Worm (Caenorhabditis elegans) whole organism, L1 larva: ENCODE data around the gene neg-1.
A peak's percentile ranks its signal among the peaks of the same experiment; 100 is the strongest.

Experiments used
- C04F5.9 ChIP-seq: sonication (generic microtip); optimal IDR thresholded peaks from 2 replicates; lab custom pipeline; 2016; ENCODE audit warnings: missing genetic modification characterization, missing compliant biosample characterization
- Y116A8C.19 ChIP-seq: sonication (generic microtip); optimal IDR thresholded peaks from 2 replicates; lab custom pipeline; 2016; ENCODE audit warnings: missing compliant biosample characterization, missing genetic modification characterization, borderline replicate concordance
- blmp-1 ChIP-seq: fragments of 150-350 bp; optimal IDR thresholded peaks from 2 replicates; lab custom pipeline; 2014; ENCODE audit warnings: missing biosample characterization, missing genetic modification characterization
- ceh-8 ChIP-seq: fragments of 200-800 bp; sonication (Bioruptor generic); optimal IDR thresholded peaks from 2 replicates; lab custom pipeline; 2018; ENCODE audit warnings: mild to moderate bottlenecking, missing genetic modification characterization, moderate library complexity, missing compliant biosample characterization
- ceh-82 ChIP-seq, 3 experiments: fragments of 150-350 bp in 1 of 3; sonication (generic microtip) in 2 of 3; optimal IDR thresholded peaks; 2 replicates each; lab custom pipeline; 2014 to 2017; ENCODE audit warnings: missing biosample characterization in 3 of 3, missing genetic modification characterization in 3 of 3
- ceh-88 ChIP-seq: fragments of 200-800 bp; sonication (Bioruptor generic); IDR thresholded peaks from 2 replicates; pipeline ENCODE4 v1.3.6; 2022; ENCODE audit warnings: missing genetic modification characterization, missing compliant biosample characterization
- ceh-90 ChIP-seq: sonication (generic microtip); optimal IDR thresholded peaks from 2 replicates; lab custom pipeline; 2016; ENCODE audit warnings: missing genetic modification characterization, missing compliant biosample characterization
- ces-1 ChIP-seq: fragments of 150-350 bp; optimal IDR thresholded peaks from 2 replicates; lab custom pipeline; 2014; ENCODE audit warnings: missing biosample characterization, missing genetic modification reagents, missing genetic modification characterization
- dsc-1 ChIP-seq: sonication (generic microtip); optimal IDR thresholded peaks from 2 replicates; lab custom pipeline; 2016; ENCODE audit warnings: mild to moderate bottlenecking, missing genetic modification characterization, missing compliant biosample characterization
- efl-3 ChIP-seq: fragments of 200-800 bp; sonication (Bioruptor generic); optimal IDR thresholded peaks from 2 replicates; lab custom pipeline; 2018; ENCODE audit warnings: mild to moderate bottlenecking, missing genetic modification characterization, missing compliant biosample characterization
- egl-13 ChIP-seq: sonication (generic microtip); optimal IDR thresholded peaks from 2 replicates; lab custom pipeline; 2016; ENCODE audit warnings: missing genotype, missing genetic modification reagents, missing genetic modification characterization, missing compliant biosample characterization
- elt-2 ChIP-seq: sonication (generic microtip); optimal IDR thresholded peaks from 2 replicates; lab custom pipeline; 2016; ENCODE audit warnings: missing genetic modification characterization, mild to moderate bottlenecking, inconsistent platforms, missing compliant biosample characterization, missing genetic modification reagents
- ets-5 ChIP-seq: fragments of 200-800 bp; sonication (Bioruptor generic); IDR thresholded peaks from 2 replicates; pipeline ENCODE4 v1.3.6; 2022; ENCODE audit warnings: missing genetic modification characterization, missing compliant biosample characterization
- fkh-10 ChIP-seq: sonication (generic microtip); optimal IDR thresholded peaks from 2 replicates; lab custom pipeline; 2017; ENCODE audit warnings: missing biosample characterization, missing genetic modification reagents, missing genetic modification characterization
- fkh-4 ChIP-seq: sonication (generic microtip); optimal IDR thresholded peaks from 2 replicates; lab custom pipeline; 2016; ENCODE audit warnings: missing compliant biosample characterization, missing genetic modification characterization, borderline replicate concordance
- hlh-4 ChIP-seq: sonication (generic microtip); optimal IDR thresholded peaks from 2 replicates; lab custom pipeline; 2016; ENCODE audit warnings: mild to moderate bottlenecking, missing genetic modification characterization, missing compliant biosample characterization
- irx-1 ChIP-seq: sonication (generic microtip); optimal IDR thresholded peaks from 2 replicates; lab custom pipeline; 2016; ENCODE audit warnings: missing genetic modification characterization, missing compliant biosample characterization
- isw-1 ChIP-seq: fragments of 200-800 bp; sonication (Bioruptor generic); IDR thresholded peaks from 2 replicates; pipeline ENCODE4 v1.3.6; 2022; ENCODE audit warnings: missing genetic modification characterization, missing compliant biosample characterization
- jun-1 ChIP-seq: fragments of 150-350 bp; optimal IDR thresholded peaks from 2 replicates; lab custom pipeline; 2014; ENCODE audit warnings: missing biosample characterization, missing genetic modification reagents, missing genetic modification characterization
- lin-14 ChIP-seq: fragments of 200-800 bp; sonication (Bioruptor generic); optimal IDR thresholded peaks from 2 replicates; lab custom pipeline; 2018; ENCODE audit warnings: mild to moderate bottlenecking, missing genetic modification characterization, moderate library complexity, missing compliant biosample characterization
- lin-15B ChIP-seq: fragments of 150-350 bp; sonication (generic microtip); optimal IDR thresholded peaks from 3 replicates; lab custom pipeline; 2014; ENCODE audit warnings: missing biosample characterization, missing genetic modification characterization
- lin-35 ChIP-seq, 2 experiments: fragments of 150-350 bp; optimal IDR thresholded peaks; 2 replicates each; lab custom pipeline; 2014; ENCODE audit warnings: missing biosample characterization in 2 of 2, missing genetic modification characterization in 2 of 2, missing genetic modification reagents in 2 of 2
- lin-39 ChIP-seq: fragments of 150-350 bp; optimal IDR thresholded peaks from 2 replicates; lab custom pipeline; 2014; ENCODE audit warnings: missing biosample characterization, missing genetic modification reagents, missing genetic modification characterization
- lsy-2 ChIP-seq, 2 experiments: fragments of 150-350 bp; optimal IDR thresholded peaks; 2 replicates each; lab custom pipeline; 2014; ENCODE audit warnings: missing biosample characterization in 2 of 2, missing genetic modification characterization in 2 of 2
- mab-9 ChIP-seq: fragments of 200-800 bp; sonication (Bioruptor generic); IDR thresholded peaks from 2 replicates; pipeline ENCODE4 v1.3.6; 2022; ENCODE audit warnings: missing genetic modification reagents, missing genetic modification characterization, missing compliant biosample characterization
- mdl-1 ChIP-seq, 2 experiments: fragments of 150-350 bp; optimal IDR thresholded peaks; 2 replicates each; lab custom pipeline; 2014 to 2017; ENCODE audit warnings: missing biosample characterization in 2 of 2, missing genetic modification characterization in 2 of 2, inconsistent platforms in 1 of 2
- mef-2 ChIP-seq: fragments of 150-350 bp; optimal IDR thresholded peaks from 2 replicates; lab custom pipeline; 2014; ENCODE audit warnings: missing biosample characterization, missing genetic modification characterization
- mep-1 ChIP-seq: fragments of 150-350 bp; optimal IDR thresholded peaks from 2 replicates; lab custom pipeline; 2014; ENCODE audit warnings: missing biosample characterization, missing genetic modification characterization
- nhr-11 ChIP-seq: fragments of 150-350 bp; optimal IDR thresholded peaks from 2 replicates; lab custom pipeline; 2014; ENCODE audit warnings: missing biosample characterization, missing genetic modification characterization
- nhr-12 ChIP-seq: sonication (generic microtip); optimal IDR thresholded peaks from 2 replicates; lab custom pipeline; 2017; ENCODE audit warnings: missing biosample characterization, missing genetic modification characterization
- nhr-20 ChIP-seq: sonication (generic microtip); optimal IDR thresholded peaks from 2 replicates; lab custom pipeline; 2016; ENCODE audit warnings: mild to moderate bottlenecking, missing genetic modification characterization, missing compliant biosample characterization
- nhr-28 ChIP-seq: fragments of 150-350 bp; optimal IDR thresholded peaks from 2 replicates; lab custom pipeline; 2014; ENCODE audit warnings: missing biosample characterization, missing genetic modification characterization
- nhr-47 ChIP-seq: sonication (generic microtip); optimal IDR thresholded peaks from 2 replicates; lab custom pipeline; 2016; ENCODE audit warnings: mild to moderate bottlenecking, missing genetic modification characterization, moderate library complexity, missing compliant biosample characterization
- nhr-71 ChIP-seq: sonication (generic microtip); optimal IDR thresholded peaks from 2 replicates; lab custom pipeline; 2016; ENCODE audit warnings: mild to moderate bottlenecking, missing genetic modification characterization, moderate library complexity, missing compliant biosample characterization
- nhr-76 ChIP-seq: sonication (generic microtip); optimal IDR thresholded peaks from 2 replicates; lab custom pipeline; 2017; ENCODE audit warnings: missing biosample characterization, missing genetic modification characterization
- nhr-77 ChIP-seq: fragments of 150-350 bp; optimal IDR thresholded peaks from 2 replicates; lab custom pipeline; 2014; ENCODE audit warnings: missing biosample characterization, missing genetic modification characterization
- nhr-84 ChIP-seq: sonication (generic microtip); optimal IDR thresholded peaks from 2 replicates; lab custom pipeline; 2017; ENCODE audit warnings: missing biosample characterization, missing genetic modification characterization
- nhr-85 ChIP-seq: sonication (generic microtip); peaks from one replicate; lab custom pipeline; 2016; ENCODE audit warnings: missing genetic modification characterization, inconsistent platforms, missing compliant biosample characterization
- rnt-1 ChIP-seq: sonication (generic microtip); optimal IDR thresholded peaks from 2 replicates; lab custom pipeline; 2016; ENCODE audit warnings: mild to moderate bottlenecking, missing genetic modification characterization, moderate library complexity, missing compliant biosample characterization
- snu-23 ChIP-seq: sonication (generic microtip); optimal IDR thresholded peaks from 2 replicates; lab custom pipeline; 2016; ENCODE audit warnings: missing genetic modification characterization, missing compliant biosample characterization
- sox-4 ChIP-seq: sonication (generic microtip); optimal IDR thresholded peaks from 2 replicates; lab custom pipeline; 2016; ENCODE audit warnings: missing genetic modification characterization, missing compliant biosample characterization
- sptf-1 ChIP-seq: fragments of 150-350 bp; optimal IDR thresholded peaks from 2 replicates; lab custom pipeline; 2014; ENCODE audit warnings: missing biosample characterization, missing genetic modification characterization
- sup-37 ChIP-seq: fragments of 200-800 bp; sonication (Bioruptor generic); optimal IDR thresholded peaks from 2 replicates; lab custom pipeline; 2018; ENCODE audit warnings: mild to moderate bottlenecking, missing genetic modification characterization, missing compliant biosample characterization
- swsn-7 ChIP-seq: sonication (generic microtip); optimal IDR thresholded peaks from 2 replicates; lab custom pipeline; 2016; ENCODE audit warnings: missing genetic modification characterization, missing compliant biosample characterization
- tlp-1 ChIP-seq: fragments of 150-350 bp; optimal IDR thresholded peaks from 2 replicates; lab custom pipeline; 2014; ENCODE audit warnings: missing biosample characterization, missing genetic modification characterization
- unc-62 ChIP-seq: fragments of 150-350 bp; optimal IDR thresholded peaks from 2 replicates; lab custom pipeline; 2014; ENCODE audit warnings: missing biosample characterization, missing genetic modification reagents, missing genetic modification characterization
- unc-86 ChIP-seq: sonication (generic microtip); optimal IDR thresholded peaks from 2 replicates; lab custom pipeline; 2016; ENCODE audit warnings: missing genetic modification characterization, missing compliant biosample characterization
- unc-98 ChIP-seq: fragments of 200-800 bp; sonication (Bioruptor generic); IDR thresholded peaks from 2 replicates; pipeline ENCODE4 v1.3.6; 2022; ENCODE audit warnings: missing genetic modification characterization, missing compliant biosample characterization
- xbp-1 ChIP-seq: sonication (generic microtip); optimal IDR thresholded peaks from 2 replicates; lab custom pipeline; 2016; ENCODE audit warnings: missing genetic modification characterization, missing compliant biosample characterization
- zag-1 ChIP-seq: fragments of 150-350 bp; optimal IDR thresholded peaks from 2 replicates; lab custom pipeline; 2014; ENCODE audit warnings: missing biosample characterization, missing genetic modification characterization

neg-1 gene

ce11 chrV:4360018-4360417 lies 14.7 kb downstream of the neg-1 start:
- no peak for TF ChIP-seq unc-98
- peak; percentile 46 for TF ChIP-seq lin-14 (GFP tag; lab: Kevin White, UChicago)

ce11 chrV:4359127-4359526 lies 15.5 kb downstream of the neg-1 start:
- TF ChIP-seq mab-9 (GFP tag; lab: Robert Waterston, UW) (no peak), unc-86 (tag; lab: Kevin White, UChicago) (no peak), dsc-1 (peak; percentile 74), lin-14 (GFP tag; lab: Kevin White, UChicago) (peak; percentile 37)

DNA sequence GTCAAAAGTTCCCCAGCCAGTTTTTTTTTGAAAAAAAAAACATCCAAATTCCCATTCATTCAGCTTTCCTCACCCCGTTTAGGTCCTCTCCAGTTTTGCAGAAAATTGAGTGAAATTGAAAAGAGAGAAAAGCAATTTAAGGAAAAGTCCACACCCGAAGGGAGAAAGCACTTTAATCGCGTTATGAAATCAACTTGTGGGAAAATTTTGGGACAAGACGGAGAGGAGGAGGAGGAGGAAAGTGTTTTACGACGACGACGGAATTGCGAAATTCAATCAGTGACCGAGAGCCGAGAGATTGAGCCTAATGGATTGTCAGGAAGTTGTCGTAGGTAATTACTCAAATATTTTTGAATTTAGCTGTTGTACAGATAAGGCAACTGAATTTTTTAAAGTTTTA lies 17.3 kb downstream of the neg-1 start:
- TF ChIP-seq nhr-85 (no peak), ets-5 (GFP tag; lab: Robert Waterston, UW) (no peak), mdl-1 (tag; optimal IDR thresholded peaks at IDR 0.05; lab: Kevin White, UChicago) (no peak), nhr-76 (no peak), C04F5.9 (tag; lab: Kevin White, UChicago) (no peak), irx-1 (tag; lab: Kevin White, UChicago) (peak; percentile 21), mef-2 (tag; lab: Kevin White, UChicago) (no peak), lin-14 (GFP tag; lab: Kevin White, UChicago) (peak; percentile 80), nhr-20 (tag; lab: Kevin White, UChicago) (no peak), ceh-8 (GFP tag; lab: Kevin White, UChicago) (peak; percentile 49), nhr-11 (no peak), nhr-12 (tag; lab: Kevin White, UChicago) (no peak), ces-1 (GFP tag; lab: Kevin White, UChicago) (peak; percentile 36), unc-62 (GFP tag; lab: Kevin White, UChicago) (no peak), lin-15B (tag; lab: Kevin White, UChicago) (no peak), lin-39 (tag; lab: Kevin White, UChicago) (no peak), nhr-71 (tag; lab: Kevin White, UChicago) (peak; percentile 46), nhr-28 (tag; lab: Kevin White, UChicago) (no peak), fkh-10 (no peak), ceh-90 (tag; lab: Kevin White, UChicago) (no peak), rnt-1 (tag; lab: Kevin White, UChicago) (peak; percentile 6), swsn-7 (tag; lab: Kevin White, UChicago) (no peak), sup-37 (GFP tag; lab: Kevin White, UChicago) (no peak), tlp-1 (tag; lab: Kevin White, UChicago) (no peak), mep-1 (peak; percentile 7), fkh-4 (tag; lab: Kevin White, UChicago) (no peak), lsy-2 (tag; optimal IDR thresholded peaks at IDR 0.05; lab: Kevin White, UChicago) (peak in 1 of 2 experiments; percentile 36), isw-1 (GFP tag; lab: Robert Waterston, UW) (no peak), jun-1 (tag; lab: Kevin White, UChicago) (no peak), dsc-1 (no peak), sox-4 (tag; lab: Kevin White, UChicago) (no peak), Y116A8C.19 (tag; lab: Kevin White, UChicago) (no peak), snu-23 (GFP tag; lab: Kevin White, UChicago) (no peak), sptf-1 (no peak), nhr-77 (no peak), lin-35 (GFP tag; optimal IDR thresholded peaks at IDR 0.05; lab: Kevin White, UChicago) (no peak), elt-2 (tag; lab: Kevin White, UChicago) (no peak), hlh-4 (no peak), egl-13 (no peak), nhr-84 (tag; lab: Kevin White, UChicago) (no peak), zag-1 (tag; lab: Kevin White, UChicago) (no peak), ceh-82 (tag; optimal IDR thresholded peaks at IDR 0.05; lab: Kevin White, UChicago) (peak in 2 of 3 experiments; percentile 15 to 56), blmp-1 (peak; percentile 93), xbp-1 (tag; lab: Kevin White, UChicago) (no peak), efl-3 (GFP tag; lab: Kevin White, UChicago) (no peak), ceh-88 (GFP tag; lab: Robert Waterston, UW) (no peak), nhr-47 (tag; lab: Kevin White, UChicago) (peak; percentile 22)
